Fruit fly (Drosophila melanogaster): Measurements from ENCODE around the gene CG9743.
A peak's percentile ranks its signal among the peaks of the same experiment; 100 is the strongest.

Gene CG9743

dm6 chr3R:30202898-30203103 lies at the start of gene CG9743:
CG9743 (minus strand) TSS chr3R:30202998.
- TF ChIP-seq noc (tag; optimal IDR thresholded peaks at IDR 0.05) = no peak

DNA sequence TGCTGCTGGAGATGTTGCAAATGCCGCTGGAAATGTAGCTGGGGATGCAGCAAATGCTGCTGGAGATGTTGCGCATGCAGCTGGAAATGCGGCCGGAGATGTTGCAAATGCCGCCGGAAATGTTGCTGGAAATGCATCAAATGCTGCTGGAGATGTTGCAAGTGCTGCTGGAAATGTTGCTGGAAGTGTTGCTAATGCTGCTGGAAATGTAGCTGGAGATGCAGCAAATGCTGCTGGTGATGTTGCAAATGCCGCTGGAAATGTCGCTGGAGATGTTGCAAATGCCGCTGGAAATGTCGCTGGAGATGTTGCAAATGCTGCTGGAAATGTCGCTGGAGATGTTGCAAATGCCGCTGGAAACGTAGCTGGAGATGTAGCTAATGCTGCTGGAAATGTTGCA lies 49.5 kb upstream of the CG9743 start:
- no peak for TF ChIP-seq noc (tag; optimal IDR thresholded peaks at IDR 0.05)

- TF ChIP-seq noc (tag; optimal IDR thresholded peaks at IDR 0.05) = no peak
These were observed 47.7 kb upstream of the CG9743 start, which contains the start of gene CG9682 for dm6 chr3R:30250496-30250978. CG9682 (plus strand) TSS chr3R:30250928.

dm6 chr3R:30249283-30249682 lies 46.5 kb upstream of the CG9743 start, which contains the start of gene CG34299:
CG34299 (plus strand) TSS chr3R:30249583.
- no peak for TF ChIP-seq noc (tag; optimal IDR thresholded peaks at IDR 0.05)

DNA sequence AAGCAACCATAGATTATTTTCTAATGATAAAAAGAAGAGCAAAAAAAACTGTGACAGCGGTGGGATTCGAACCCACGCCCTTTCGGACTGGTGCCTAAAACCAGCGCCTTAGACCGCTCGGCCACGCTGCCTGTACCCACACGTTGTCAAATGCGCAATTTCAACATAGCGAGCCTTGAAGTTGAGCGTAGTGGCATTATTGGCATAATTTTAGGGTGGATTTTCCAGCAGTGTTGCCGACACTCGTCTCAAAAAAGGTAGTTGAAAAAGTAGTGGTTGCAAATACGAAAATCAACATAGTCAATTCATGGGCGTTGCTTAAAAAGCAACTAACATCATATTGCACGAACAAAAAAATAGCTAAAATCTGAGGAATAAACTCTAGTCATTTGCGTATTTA lies 45.8 kb upstream of the CG9743 start:
- no peak for TF ChIP-seq noc (tag; optimal IDR thresholded peaks at IDR 0.05)

dm6 chr3R:30247802-30248363 lies 45.1 kb upstream of the CG9743 start:
- TF ChIP-seq noc (tag; optimal IDR thresholded peaks at IDR 0.05) = peak; percentile 48

- no peak for TF ChIP-seq noc (tag; optimal IDR thresholded peaks at IDR 0.05)
These were observed 43.8 kb upstream of the CG9743 start, which contains the start of gene CG9733 for dm6 chr3R:30246603-30247002. CG9733 (minus strand) TSS chr3R:30246703.

dm6 chr3R:30245739-30246589 lies 43.2 kb upstream of the CG9743 start:
- no peak for TF ChIP-seq noc (tag; optimal IDR thresholded peaks at IDR 0.05)

dm6 chr3R:30243262-30243815 lies 40.5 kb upstream of the CG9743 start, which contains the start of gene CG9737:
CG9737 (minus strand) TSS chr3R:30243312.
- TF ChIP-seq noc (tag; optimal IDR thresholded peaks at IDR 0.05) = no peak

DNA sequence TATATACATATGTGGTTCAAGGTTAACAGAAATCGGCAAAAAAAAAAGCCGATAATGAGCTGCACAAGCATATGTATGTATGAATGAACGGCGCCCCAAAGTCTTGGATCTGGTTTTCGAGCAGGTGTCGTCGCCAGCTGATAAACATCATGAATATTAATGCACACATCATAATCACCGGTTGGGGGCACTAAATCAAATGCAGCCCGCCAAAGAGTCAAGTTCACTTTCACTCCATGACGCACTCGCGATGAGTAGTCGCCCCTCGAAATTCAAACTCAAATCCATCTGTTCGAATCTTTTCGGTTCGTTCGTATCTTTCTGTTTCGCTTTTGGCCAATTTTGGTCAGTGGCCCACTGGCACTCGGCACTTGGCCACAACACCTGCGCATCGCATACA lies 37.4 kb upstream of the CG9743 start:
- no peak for TF ChIP-seq noc (tag; optimal IDR thresholded peaks at IDR 0.05)

dm6 chr3R:30237634-30238033 lies 34.8 kb upstream of the CG9743 start, which contains the start of gene CG43448:
CG43448 (minus strand) TSS chr3R:30237734.
- TF ChIP-seq noc (tag; optimal IDR thresholded peaks at IDR 0.05) = no peak

- no peak for TF ChIP-seq noc (tag; optimal IDR thresholded peaks at IDR 0.05)
These were observed 34.2 kb upstream of the CG9743 start for dm6 chr3R:30236994-30237393.

- no peak for TF ChIP-seq noc (tag; optimal IDR thresholded peaks at IDR 0.05)
These were observed 32.5 kb upstream of the CG9743 start for dm6 chr3R:30235253-30235652.

DNA sequence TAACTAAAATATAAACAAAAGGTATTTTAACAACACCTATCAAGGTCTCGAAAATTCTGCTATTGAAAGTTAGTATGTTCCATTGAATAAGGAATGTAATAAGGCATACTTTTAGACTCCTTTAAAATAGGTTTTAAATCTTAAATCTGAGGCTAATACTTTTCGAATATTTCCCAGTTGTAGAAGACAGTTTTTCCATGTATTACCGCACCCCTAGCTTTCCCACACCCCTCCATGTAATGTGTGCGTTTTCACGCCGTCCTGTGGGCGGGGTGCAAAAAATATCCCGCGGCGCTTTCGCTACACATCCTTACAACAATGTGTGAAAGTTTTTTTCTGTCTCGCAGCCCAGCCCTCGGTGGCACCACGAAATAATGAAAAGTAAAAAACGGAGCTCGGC lies 21.8 kb upstream of the CG9743 start:
- TF ChIP-seq noc (tag; optimal IDR thresholded peaks at IDR 0.05) = no peak

DNA sequence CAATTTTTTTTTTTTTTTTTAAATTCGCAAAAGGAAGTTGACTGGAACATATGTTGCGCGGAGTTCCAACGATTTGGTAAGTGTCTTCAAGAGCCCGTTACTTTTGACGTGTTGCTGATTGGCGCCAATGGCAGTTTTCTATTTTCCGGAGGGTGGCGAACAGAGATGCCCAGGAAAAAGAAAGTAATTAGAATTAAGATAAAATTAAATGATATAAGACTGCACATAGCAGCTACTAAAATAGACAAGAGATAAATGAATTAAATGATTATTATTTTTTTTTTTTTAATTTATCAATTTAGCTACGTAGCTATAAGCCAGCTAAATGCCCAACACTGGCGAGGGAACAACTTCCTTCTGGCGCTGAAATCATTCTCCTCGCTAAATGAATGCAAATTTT lies 19.4 kb upstream of the CG9743 start:
- no peak for TF ChIP-seq noc (tag; optimal IDR thresholded peaks at IDR 0.05)

DNA sequence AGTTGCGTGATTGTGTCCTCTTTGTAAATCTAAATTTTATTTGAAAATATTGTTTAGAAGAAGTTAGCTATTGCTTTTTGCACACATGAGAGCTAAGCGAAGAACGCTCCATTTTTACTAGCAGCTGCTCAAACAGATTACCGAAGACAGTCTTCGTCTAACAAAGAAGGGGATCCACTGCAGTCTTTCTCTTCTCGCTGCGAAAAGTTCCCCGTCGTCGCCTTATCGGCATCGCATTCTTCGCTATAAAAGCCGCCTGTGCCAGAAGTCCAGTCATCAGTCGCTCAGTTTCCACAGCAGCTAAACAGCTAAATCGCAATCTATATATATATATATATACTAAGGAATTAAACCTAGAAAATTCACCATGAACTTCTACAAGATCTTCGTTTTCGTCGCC lies 13.4 kb upstream of the CG9743 start, which contains the start of gene CecC:
TSS of gene CecC (plus strand) at position 275 of the 400 bp plus-strand sequence.
- no peak for TF ChIP-seq noc (tag; optimal IDR thresholded peaks at IDR 0.05)

- no peak for TF ChIP-seq noc (tag; optimal IDR thresholded peaks at IDR 0.05)
These were observed 12.2 kb upstream of the CG9743 start for dm6 chr3R:30215020-30215419.
